Fruit fly (Drosophila melanogaster): Measurements from ENCODE around the gene Sf3b3.

DNA sequence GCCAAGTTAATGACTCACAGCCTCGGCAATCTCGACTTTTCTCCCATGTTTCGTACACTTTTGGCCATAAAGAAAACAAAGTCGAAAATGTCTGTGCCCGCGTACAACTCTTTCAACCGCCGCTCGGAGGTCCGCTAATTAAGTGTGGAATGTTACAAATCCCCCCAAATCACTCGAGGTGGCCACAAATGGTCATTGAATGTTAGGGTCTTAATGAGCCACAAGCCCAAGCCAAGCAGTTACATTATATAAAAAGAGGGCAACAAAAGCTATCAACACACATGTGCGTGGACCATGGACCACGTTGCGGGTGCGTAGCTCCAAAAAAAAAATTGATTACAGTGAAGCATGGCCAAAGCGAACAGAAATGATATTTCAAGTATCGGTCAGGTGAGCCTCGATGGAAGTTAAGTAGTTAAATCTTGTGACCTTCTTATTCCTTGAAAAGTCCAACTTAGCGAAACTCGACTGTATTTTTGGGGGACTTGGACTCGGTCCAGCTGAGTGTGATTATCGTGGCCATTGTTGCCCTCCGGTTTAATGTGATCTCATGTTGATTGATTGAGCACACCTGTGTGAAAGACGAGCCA lies 13.8 kb downstream of the Sf3b3 start:
- TF ChIP-seq CG34367 (tag; optimal IDR thresholded peaks at IDR 0.05) (no peak), rn (GFP tag; IDR thresholded peaks at IDR 0.05) (peak; percentile 51; the same call in 1 of the 2 replicates), Pif1A (GFP tag; optimal IDR thresholded peaks at IDR 0.05) (peak; percentile 33), EcR (GFP tag; optimal IDR thresholded peaks at IDR 0.05) (no peak), CG8301 (tag; optimal IDR thresholded peaks at IDR 0.05) (peak; percentile 1), CG9948 (tag; optimal IDR thresholded peaks at IDR 0.05) (no peak), CG4496 (GFP tag; IDR thresholded peaks at IDR 0.05) (peak; percentile 71), gl (tag; optimal IDR thresholded peaks at IDR 0.05) (no peak), D1 (tag; optimal IDR thresholded peaks at IDR 0.05) (no peak), fd96Ca (GFP tag; IDR thresholded peaks at IDR 0.05) (peak; percentile 57; the same call in 1 of the 3 replicates), Snoo (tag; optimal IDR thresholded peaks at IDR 0.05) (peak; percentile 67), Pif1B (GFP tag; optimal IDR thresholded peaks at IDR 0.05) (peak; percentile 56), CG12605 (GFP tag; IDR thresholded peaks at IDR 0.05) (no peak)

Measured in whole organism, pupa.